Worm (Caenorhabditis elegans): ENCODE results near the gene C08E8.9.

DNA sequence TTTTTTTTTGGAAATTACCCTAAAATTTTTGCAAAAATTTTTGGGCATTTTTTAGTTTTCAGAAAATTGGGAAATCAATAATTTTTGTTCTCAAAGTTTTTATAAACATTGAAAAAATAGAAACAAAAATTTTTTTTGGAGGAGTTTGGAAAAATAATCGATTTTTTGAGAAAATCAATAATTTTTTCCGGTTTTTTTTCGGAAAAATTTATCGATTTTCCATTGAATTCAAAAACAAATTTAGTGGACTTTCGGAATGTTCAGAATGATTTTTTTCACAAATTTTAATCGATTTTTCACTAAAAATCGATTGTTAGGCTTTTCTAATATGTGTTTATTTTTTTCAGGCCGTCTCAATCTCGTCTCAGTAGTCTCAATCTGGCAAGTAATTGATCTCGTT lies 27.0 kb upstream of the C08E8.9 start:
- TF ChIP-seq elt-3 (tag; optimal IDR thresholded peaks at IDR 0.05) (no peak), nhr-25 (tag; optimal IDR thresholded peaks at IDR 0.05) (no peak), egl-27 (tag; optimal IDR thresholded peaks at IDR 0.05) (no peak)

Data from whole organism, L3 larva.